Fruit fly (Drosophila melanogaster) whole organism, embryonic: Measurements from ENCODE around the gene Rabex-5.

Source experiments
- Ada2b ChIP-seq: fragments of 200-800 bp; sonication (Bioruptor generic); IDR thresholded peaks from 2 replicates; pipeline ENCODE4 v1.3.6; 2022; ENCODE audit warnings: missing biosample characterization, missing genetic modification characterization
- BEAF-32 ChIP-seq: fragments of 200-800 bp; sonication (Bioruptor generic); optimal IDR thresholded peaks from 3 replicates; lab custom pipeline; 2017; ENCODE audit warnings: missing biosample characterization, missing genetic modification characterization, mild to moderate bottlenecking, moderate library complexity, missing genetic modification reagents
- CG10979 ChIP-seq: fragments of 200-800 bp; sonication (Bioruptor generic); optimal IDR thresholded peaks from 2 replicates; lab custom pipeline; 2018; ENCODE audit warnings: missing biosample characterization, mild to moderate bottlenecking, missing genetic modification characterization, moderate library complexity
- CG11247 ChIP-seq: fragments of 200-800 bp; sonication (Bioruptor generic); IDR thresholded peaks from 2 replicates; pipeline ENCODE4 v1.3.6; 2022; ENCODE audit warnings: missing biosample characterization, missing genetic modification characterization
- CG12391 ChIP-seq: fragments of 200-800 bp; sonication (Bioruptor generic); optimal IDR thresholded peaks from 3 replicates; lab custom pipeline; 2018; ENCODE audit warnings: missing biosample characterization, mild to moderate bottlenecking, missing genetic modification characterization, moderate library complexity
- CG13624 ChIP-seq: fragments of 200-800 bp; sonication (Bioruptor generic); optimal IDR thresholded peaks from 2 replicates; lab custom pipeline; 2016; ENCODE audit warnings: missing biosample characterization, missing genetic modification characterization
- CG14014 ChIP-seq: fragments of 200-800 bp; sonication (Bioruptor generic); IDR thresholded peaks from 2 replicates; pipeline ENCODE4 v1.3.6; 2022; ENCODE audit warnings: missing biosample characterization, missing genetic modification characterization
- CG14441 ChIP-seq: fragments of 200-800 bp; sonication (Bioruptor generic); IDR thresholded peaks from 2 replicates; pipeline ENCODE4 v1.3.6; 2022; ENCODE audit warnings: missing biosample characterization, missing genetic modification characterization
- CG15514 ChIP-seq: fragments of 200-800 bp; sonication (Bioruptor generic); optimal IDR thresholded peaks from 3 replicates; lab custom pipeline; 2017; ENCODE audit warnings: missing biosample characterization, missing genetic modification characterization, mild to moderate bottlenecking, moderate library complexity, missing genetic modification reagents
- CG18262 ChIP-seq: fragments of 200-800 bp; optimal IDR thresholded peaks from 3 replicates; lab custom pipeline; 2019; ENCODE audit warnings: missing biosample characterization, mild to moderate bottlenecking, missing genetic modification characterization, moderate library complexity
- CG2120 ChIP-seq: fragments of 200-800 bp; sonication (Bioruptor generic); optimal IDR thresholded peaks from 3 replicates; lab custom pipeline; 2016; ENCODE audit warnings: missing biosample characterization, missing genetic modification characterization
- CG32532 ChIP-seq: fragments of 200-800 bp; sonication (Bioruptor generic); IDR thresholded peaks from 2 replicates; pipeline ENCODE4 v1.3.6; 2022; ENCODE audit warnings: missing biosample characterization, missing genetic modification characterization
- CG34376 ChIP-seq: fragments of 200-800 bp; sonication (Bioruptor generic); optimal IDR thresholded peaks from 2 replicates; lab custom pipeline; 2018; ENCODE audit warnings: missing biosample characterization, mild to moderate bottlenecking, missing genetic modification characterization
- CG7786 ChIP-seq: fragments of 200-800 bp; sonication (Bioruptor generic); optimal IDR thresholded peaks from 2 replicates; lab custom pipeline; 2016; ENCODE audit warnings: missing biosample characterization, missing genetic modification characterization
- CG9797 ChIP-seq: fragments of 200-800 bp; sonication (Bioruptor generic); optimal IDR thresholded peaks from 3 replicates; lab custom pipeline; 2018; ENCODE audit warnings: missing biosample characterization, mild to moderate bottlenecking, missing genetic modification characterization
- CHES-1-like ChIP-seq: fragments of 200-800 bp; sonication (Bioruptor generic); optimal IDR thresholded peaks from 2 replicates; lab custom pipeline; 2016; ENCODE audit warnings: missing biosample characterization, missing genetic modification characterization
- Dbx ChIP-seq: fragments of 200-800 bp; sonication (Bioruptor generic); IDR thresholded peaks from 3 replicates; pipeline ENCODE4 v1.3.6; 2022; ENCODE audit warnings: missing biosample characterization, missing genetic modification characterization
- Dp ChIP-seq: fragments of 200-800 bp; sonication (Bioruptor generic); optimal IDR thresholded peaks from 2 replicates; lab custom pipeline; 2018; ENCODE audit warnings: missing biosample characterization, mild to moderate bottlenecking, missing genetic modification characterization, moderate library complexity
- Dref ChIP-seq: fragments of 200-800 bp; sonication (Bioruptor generic); IDR thresholded peaks from 2 replicates; pipeline ENCODE4 v1.3.6; 2022; ENCODE audit warnings: missing biosample characterization, missing genetic modification characterization
- E2f2 ChIP-seq: fragments of 200-800 bp; sonication (Bioruptor generic); IDR thresholded peaks from 2 replicates; pipeline ENCODE4 v1.3.6; 2022; ENCODE audit warnings: missing biosample characterization, missing genetic modification characterization
- Ets97D ChIP-seq: fragments of 200-800 bp; sonication (Bioruptor generic); optimal IDR thresholded peaks from 3 replicates; lab custom pipeline; 2016; ENCODE audit warnings: missing biosample characterization, missing genetic modification characterization
- Hr3 ChIP-seq: fragments of 200-800 bp; sonication (Bioruptor generic); optimal IDR thresholded peaks from 3 replicates; lab custom pipeline; 2016; ENCODE audit warnings: missing biosample characterization, missing genetic modification characterization
- Max ChIP-seq: fragments of 200-800 bp; sonication (Bioruptor generic); optimal IDR thresholded peaks from 2 replicates; lab custom pipeline; 2016; ENCODE audit warnings: missing biosample characterization, mild to moderate bottlenecking, missing genetic modification characterization
- Med ChIP-seq: fragments of 200-800 bp; sonication (Bioruptor generic); peaks from one replicate; lab custom pipeline; 2016; ENCODE audit warnings: missing biosample characterization, missing genetic modification characterization, mild to moderate bottlenecking, inconsistent platforms, moderate library complexity
- Myb ChIP-seq: fragments of 200-800 bp; sonication (Bioruptor generic); optimal IDR thresholded peaks from 2 replicates; lab custom pipeline; 2016; ENCODE audit warnings: missing biosample characterization, missing genetic modification characterization
- Pdp1 ChIP-seq, 2 experiments: fragments of 200-800 bp; sonication (Bioruptor generic); optimal IDR thresholded peaks; 3 replicates each; lab custom pipeline; 2016; ENCODE audit warnings: missing biosample characterization in 2 of 2, missing genetic modification characterization in 2 of 2, mild to moderate bottlenecking in 1 of 2, moderate library complexity in 1 of 2
- Ptx1 ChIP-seq: fragments of 200-800 bp; sonication (Bioruptor generic); IDR thresholded peaks from 2 replicates; pipeline ENCODE4 v1.3.6; 2022; ENCODE audit warnings: missing biosample characterization, missing genetic modification characterization
- Rfx ChIP-seq: fragments of 200-800 bp; sonication (Bioruptor generic); IDR thresholded peaks from 2 replicates; pipeline ENCODE4 v1.3.6; 2022; ENCODE audit warnings: missing biosample characterization, missing genetic modification characterization
- Spps ChIP-seq: fragments of 200-800 bp; sonication (Bioruptor generic); optimal IDR thresholded peaks from 2 replicates; lab custom pipeline; 2018; ENCODE audit warnings: missing biosample characterization, mild to moderate bottlenecking, missing genetic modification characterization
- YL-1 ChIP-seq: fragments of 200-800 bp; sonication (Bioruptor generic); optimal IDR thresholded peaks from 3 replicates; lab custom pipeline; 2017; ENCODE audit warnings: missing biosample characterization, mild to moderate bottlenecking, missing genetic modification characterization
- amos ChIP-seq: fragments of 200-800 bp; sonication (Bioruptor generic); IDR thresholded peaks from 2 replicates; pipeline ENCODE4 v1.3.6; 2022; ENCODE audit warnings: missing biosample characterization, missing genetic modification characterization; ENCODE audit not compliant: partially characterized antibody
- ato ChIP-seq: fragments of 200-800 bp; sonication (Bioruptor generic); IDR thresholded peaks from 2 replicates; pipeline ENCODE4 v1.3.6; 2022; ENCODE audit warnings: missing biosample characterization, missing genetic modification characterization; ENCODE audit not compliant: partially characterized antibody
- chinmo ChIP-seq: fragments of 200-800 bp; sonication (Bioruptor generic); IDR thresholded peaks from 4 replicates; pipeline ENCODE4 v1.3.6; 2022; ENCODE audit warnings: missing biosample characterization, missing genetic modification characterization; ENCODE audit not compliant: partially characterized antibody
- ems ChIP-seq: fragments of 200-800 bp; sonication (Bioruptor generic); optimal IDR thresholded peaks from 3 replicates; lab custom pipeline; 2016; ENCODE audit warnings: missing biosample characterization, missing genetic modification characterization
- gcm2 ChIP-seq: fragments of 200-800 bp; sonication (Bioruptor generic); optimal IDR thresholded peaks from 2 replicates; lab custom pipeline; 2016; ENCODE audit warnings: missing biosample characterization, missing genetic modification characterization
- ind ChIP-seq: fragments of 200-800 bp; sonication (Bioruptor generic); optimal IDR thresholded peaks from 3 replicates; lab custom pipeline; 2016; ENCODE audit warnings: missing biosample characterization, missing genetic modification characterization
- inv ChIP-seq: fragments of 200-800 bp; sonication (Bioruptor generic); IDR thresholded peaks from 2 replicates; pipeline ENCODE4 v1.3.6; 2022; ENCODE audit warnings: missing biosample characterization, missing genetic modification characterization; ENCODE audit not compliant: partially characterized antibody
- knrl ChIP-seq: fragments of 200-800 bp; sonication (Bioruptor generic); IDR thresholded peaks from 3 replicates; pipeline ENCODE4 v1.3.6; 2022; ENCODE audit warnings: missing biosample characterization, missing genetic modification characterization; ENCODE audit not compliant: partially characterized antibody
- maf-S ChIP-seq: fragments of 200-800 bp; sonication (Bioruptor generic); optimal IDR thresholded peaks from 2 replicates; lab custom pipeline; 2016; ENCODE audit warnings: missing biosample characterization, missing genetic modification characterization
- mam ChIP-seq: fragments of 200-800 bp; sonication (Bioruptor generic); optimal IDR thresholded peaks from 3 replicates; lab custom pipeline; 2016; ENCODE audit warnings: missing biosample characterization, missing genetic modification characterization
- org-1 ChIP-seq: fragments of 200-800 bp; sonication (Bioruptor generic); optimal IDR thresholded peaks from 2 replicates; lab custom pipeline; 2017; ENCODE audit warnings: missing biosample characterization, missing genetic modification characterization
- phol ChIP-seq: fragments of 200-800 bp; sonication (Bioruptor generic); optimal IDR thresholded peaks from 3 replicates; lab custom pipeline; 2018; ENCODE audit warnings: missing biosample characterization, mild to moderate bottlenecking, missing genetic modification characterization, moderate library complexity
- pnt ChIP-seq: fragments of 200-800 bp; sonication (Bioruptor generic); optimal IDR thresholded peaks from 3 replicates; lab custom pipeline; 2016; ENCODE audit warnings: missing biosample characterization, missing genetic modification characterization
- prd ChIP-seq, 3 experiments: fragments of >200 bp in 2 of 3; fragments of 200-800 bp in 1 of 3; sonication (Bioruptor generic) in 1 of 3; optimal IDR thresholded peaks in 2 of 3; IDR thresholded peaks in 1 of 3; 2 replicates in 2 of 3; 3 replicates in 1 of 3; pipeline versions ENCODE4 v1.3.6 to Lab custom; 2017 to 2022; ENCODE audit warnings: missing biosample characterization in 1 of 3, missing genetic modification characterization in 1 of 3
- sisA ChIP-seq: fragments of 200-800 bp; sonication (Bioruptor generic); IDR thresholded peaks from 2 replicates; pipeline ENCODE4 v1.3.6; 2022; ENCODE audit warnings: missing biosample characterization, missing genetic modification characterization
- tin ChIP-seq: fragments of 200-800 bp; sonication (Bioruptor generic); optimal IDR thresholded peaks from 3 replicates; lab custom pipeline; 2016; ENCODE audit warnings: missing biosample characterization, missing genetic modification characterization
- twi ChIP-seq: fragments of 200-800 bp; optimal IDR thresholded peaks from 2 replicates; lab custom pipeline; 2019; ENCODE audit warnings: missing biosample characterization, mild to moderate bottlenecking, missing genetic modification characterization, moderate library complexity
- zf30C ChIP-seq: fragments of 200-800 bp; sonication (Bioruptor generic); optimal IDR thresholded peaks from 3 replicates; lab custom pipeline; 2018; ENCODE audit warnings: missing biosample characterization, mild to moderate bottlenecking, missing genetic modification characterization
- zfh1 ChIP-seq: fragments of 200-800 bp; sonication (Bioruptor generic); IDR thresholded peaks from 3 replicates; pipeline ENCODE4 v1.3.6; 2022; ENCODE audit warnings: missing biosample characterization, missing genetic modification characterization
- zfh2 ChIP-seq: fragments of 200-800 bp; sonication (Bioruptor generic); optimal IDR thresholded peaks from 2 replicates; lab custom pipeline; 2016; ENCODE audit warnings: missing biosample characterization, missing genetic modification characterization

The Rabex-5 gene

dm6 chr3L:1295693-1296092 lies at the start of gene Rabex-5 (continued):
- TF ChIP-seq Max (GFP tag; lab: Kevin White, UChicago), result peak; percentile 49
- TF ChIP-seq CG14441 (GFP tag; lab: Robert Waterston, UW), result no peak
- TF ChIP-seq BEAF-32 (GFP tag; lab: Kevin White, UChicago), result peak; percentile 89
- peak; percentile 68 for TF ChIP-seq ato (GFP tag; lab: Robert Waterston, UW)
- no peak for TF ChIP-seq pnt
- peak; percentile 36 for TF ChIP-seq CG7786 (GFP tag; lab: Kevin White, UChicago)
- peak; percentile 46; the same call in 2 of the 3 replicates for TF ChIP-seq Dbx (GFP tag; lab: Robert Waterston, UW)
- peak; percentile 43 for TF ChIP-seq CG13624 (GFP tag; lab: Kevin White, UChicago)
- TF ChIP-seq YL-1, result peak; percentile 62
- peak; percentile 85 for TF ChIP-seq Med (GFP tag; lab: Kevin White, UChicago)
- TF ChIP-seq tin, result peak; percentile 48
- TF ChIP-seq phol (tag; lab: Kevin White, UChicago), result peak; percentile 32
- peak; percentile 55; the same call in 1 of the 3 replicates for TF ChIP-seq zfh1 (GFP tag; lab: Robert Waterston, UW)
- no peak for TF ChIP-seq prd (optimal IDR thresholded peaks at IDR 0.05; lab: Kevin White, UChicago)
- peak; percentile 20; the same call in 1 of the 3 replicates for TF ChIP-seq prd (GFP tag; IDR thresholded peaks at IDR 0.05; lab: Robert Waterston, UW)
- no peak for TF ChIP-seq CG11247 (GFP tag; lab: Robert Waterston, UW)
- peak; percentile 77 for TF ChIP-seq CG2120 (GFP tag; lab: Kevin White, UChicago)
- no peak for TF ChIP-seq maf-S
- TF ChIP-seq Spps, result no peak
- peak; percentile 19 for TF ChIP-seq CG18262 (tag; lab: Kevin White, UChicago)
- peak; percentile 88 for TF ChIP-seq knrl
- no peak for TF ChIP-seq zf30C (GFP tag; lab: Kevin White, UChicago)
- peak; percentile 63 for TF ChIP-seq Ets97D (GFP tag; lab: Kevin White, UChicago)
- peak in 1 of 2 experiments; percentile 24 for TF ChIP-seq Pdp1 (GFP tag; optimal IDR thresholded peaks at IDR 0.05; lab: Kevin White, UChicago)
- peak; percentile 92 for TF ChIP-seq amos (GFP tag; lab: Robert Waterston, UW)
- TF ChIP-seq Hr3 (GFP tag; lab: Kevin White, UChicago), result peak; percentile 22
- no peak for TF ChIP-seq org-1 (GFP tag; lab: Kevin White, UChicago)
- peak; percentile 51 for TF ChIP-seq Dref (GFP tag; lab: Robert Waterston, UW)
- TF ChIP-seq inv (GFP tag; lab: Robert Waterston, UW), result peak; percentile 82; the same call in 1 of the 2 replicates
- TF ChIP-seq CG9797 (GFP tag; lab: Kevin White, UChicago), result no peak
- peak; percentile 100 for TF ChIP-seq CG15514
- peak; percentile 46 for TF ChIP-seq Myb (GFP tag; lab: Kevin White, UChicago)
- TF ChIP-seq ems (GFP tag; lab: Kevin White, UChicago), result peak; percentile 14
- TF ChIP-seq sisA (GFP tag; lab: Robert Waterston, UW), result 0 out of 2 replicates have a peak, but pooled peaks have one; percentile 13
- peak; percentile 34 for TF ChIP-seq CG34376 (GFP tag; lab: Kevin White, UChicago)
- peak; percentile 21; the same call in 1 of the 2 replicates for TF ChIP-seq Ptx1 (GFP tag; lab: Robert Waterston, UW)
- TF ChIP-seq ind, result peak; percentile 4
- TF ChIP-seq twi (tag; lab: Kevin White, UChicago), result peak; percentile 36
- TF ChIP-seq gcm2, result no peak
- peak; percentile 40; the same call in 1 of the 2 replicates for TF ChIP-seq Ada2b (GFP tag; lab: Robert Waterston, UW)
- TF ChIP-seq CG12391 (tag; lab: Kevin White, UChicago), result peak; percentile 43
- peak; percentile 63 for TF ChIP-seq Rfx (GFP tag; lab: Robert Waterston, UW)
- TF ChIP-seq mam (GFP tag; lab: Kevin White, UChicago), result peak; percentile 54
- TF ChIP-seq E2f2 (GFP tag; lab: Robert Waterston, UW), result peak; percentile 74
- no peak for TF ChIP-seq CG32532 (GFP tag; lab: Robert Waterston, UW)
- TF ChIP-seq Dp (GFP tag; lab: Kevin White, UChicago), result peak; percentile 67
- TF ChIP-seq chinmo (GFP tag; lab: Robert Waterston, UW), result 0 out of 4 replicates have a peak, but pooled peaks have one; percentile 15
- TF ChIP-seq CG14014 (GFP tag; lab: Robert Waterston, UW), result no peak
- TF ChIP-seq zfh2 (GFP tag; lab: Kevin White, UChicago), result peak; percentile 50
- TF ChIP-seq CHES-1-like, result peak; percentile 67
- TF ChIP-seq CG10979 (tag; lab: Kevin White, UChicago), result peak; percentile 9
